Worm (Caenorhabditis elegans) whole organism, L4 larva: ENCODE measurements around the gene R04B3.3.
A peak's percentile ranks its signal among the peaks of the same experiment; 100 is the strongest.

Experiments used
- F10B5.3 ChIP-seq: sonication (generic microtip); optimal IDR thresholded peaks from 2 replicates; lab custom pipeline; 2016; ENCODE audit warnings: mild to moderate bottlenecking, missing genetic modification characterization, missing compliant biosample characterization
- F37D6.2 ChIP-seq: sonication (generic microtip); optimal IDR thresholded peaks from 2 replicates; lab custom pipeline; 2016; ENCODE audit warnings: mild to moderate bottlenecking, missing genetic modification characterization, missing compliant biosample characterization
- F44E2.7 ChIP-seq: fragments of 200-800 bp; sonication (Bioruptor generic); IDR thresholded peaks from 2 replicates; pipeline ENCODE4 v2.1.2; 2022; ENCODE audit warnings: missing genetic modification characterization, missing compliant biosample characterization
- ama-1 ChIP-seq: fragments of 150-350 bp; optimal IDR thresholded peaks from 2 replicates; lab custom pipeline; 2014; ENCODE audit warnings: inconsistent platforms, mixed read lengths
- arid-1 ChIP-seq: fragments of 200-800 bp; sonication (Bioruptor generic); conservative IDR thresholded peaks from 2 replicates; pipeline ENCODE4 v1.3.6; 2022; ENCODE audit warnings: missing genetic modification reagents, missing genetic modification characterization, missing compliant biosample characterization
- ceh-28 ChIP-seq: fragments of 150-350 bp; optimal IDR thresholded peaks from 2 replicates; lab custom pipeline; 2014; ENCODE audit warnings: missing biosample characterization, missing genetic modification reagents, missing genetic modification characterization
- ceh-32 ChIP-seq: sonication (generic microtip); optimal IDR thresholded peaks from 2 replicates; lab custom pipeline; 2016; ENCODE audit warnings: mild to moderate bottlenecking, missing genetic modification characterization, missing compliant biosample characterization; ENCODE audit not compliant: poor library complexity
- daf-16 ChIP-seq, 3 experiments: sonication (generic microtip); optimal IDR thresholded peaks; 2 replicates each; lab custom pipeline; 2016 to 2017; ENCODE audit warnings: missing genetic modification characterization in 3 of 3, missing genetic modification reagents in 3 of 3, mild to moderate bottlenecking in 2 of 3, missing compliant biosample characterization in 2 of 3, missing biosample characterization in 1 of 3, moderate library complexity in 1 of 3
- dmd-6 ChIP-seq: fragments of 200-800 bp; sonication (Bioruptor generic); IDR thresholded peaks from 2 replicates; pipeline ENCODE4 v1.3.6; 2022; ENCODE audit warnings: missing genetic modification reagents, missing genetic modification characterization, missing compliant biosample characterization
- dpl-1 ChIP-seq: fragments of 150-350 bp; optimal IDR thresholded peaks from 2 replicates; lab custom pipeline; 2014; ENCODE audit warnings: missing biosample characterization, missing genetic modification reagents, missing genetic modification characterization
- duxl-1 ChIP-seq: sonication (generic microtip); optimal IDR thresholded peaks from 2 replicates; lab custom pipeline; 2016; ENCODE audit warnings: mild to moderate bottlenecking, missing genetic modification characterization, moderate library complexity, missing compliant biosample characterization; ENCODE audit not compliant: poor library complexity
- dve-1 ChIP-seq: sonication (generic microtip); optimal IDR thresholded peaks from 2 replicates; lab custom pipeline; 2017; ENCODE audit warnings: antibody characterized with exemption, mild to moderate bottlenecking, missing genetic modification characterization, missing compliant biosample characterization; ENCODE audit not compliant: insufficient read depth
- egl-43 ChIP-seq: fragments of 200-800 bp; sonication (Bioruptor generic); IDR thresholded peaks from 2 replicates; pipeline ENCODE4 v1.3.6; 2022; ENCODE audit warnings: missing genetic modification reagents, missing genetic modification characterization, missing compliant biosample characterization
- hif-1 ChIP-seq, 2 experiments: sonication (generic microtip); optimal IDR thresholded peaks; 2 replicates each; lab custom pipeline; 2016 to 2017; ENCODE audit warnings: missing compliant biosample characterization in 2 of 2, missing genetic modification characterization in 2 of 2, missing genetic modification reagents in 2 of 2, missing genotype in 2 of 2, mild to moderate bottlenecking in 1 of 2
- hlh-11 ChIP-seq: fragments of 200-800 bp; sonication (Bioruptor generic); optimal IDR thresholded peaks from 2 replicates; lab custom pipeline; 2018; ENCODE audit warnings: mild to moderate bottlenecking, missing genetic modification characterization, missing compliant biosample characterization
- hlh-30 ChIP-seq: sonication (generic microtip); optimal IDR thresholded peaks from 2 replicates; lab custom pipeline; 2017; ENCODE audit warnings: antibody characterized with exemption, mild to moderate bottlenecking, missing genetic modification characterization, missing compliant biosample characterization; ENCODE audit not compliant: insufficient read depth
- jun-1 ChIP-seq: fragments of 150-350 bp; optimal IDR thresholded peaks from 2 replicates; lab custom pipeline; 2014; ENCODE audit warnings: missing biosample characterization, missing genetic modification reagents, missing genetic modification characterization
- lin-1 ChIP-seq: fragments of 200-800 bp; sonication (Bioruptor generic); IDR thresholded peaks from 2 replicates; pipeline ENCODE4 v1.3.6; 2022; ENCODE audit warnings: missing genetic modification reagents, missing genetic modification characterization, missing compliant biosample characterization
- lin-13 ChIP-seq: fragments of 150-350 bp; optimal IDR thresholded peaks from 2 replicates; lab custom pipeline; 2014; ENCODE audit warnings: missing biosample characterization, missing genetic modification reagents, missing genetic modification characterization
- lsy-2 ChIP-seq, 2 experiments: fragments of 150-350 bp in 1 of 2; sonication (generic microtip) in 1 of 2; optimal IDR thresholded peaks; 2 replicates each; lab custom pipeline; 2014 to 2017; ENCODE audit warnings: missing biosample characterization in 2 of 2, missing genetic modification characterization in 2 of 2
- madf-9 ChIP-seq: fragments of 200-800 bp; sonication (Bioruptor generic); conservative IDR thresholded peaks from 2 replicates; pipeline ENCODE4 v1.3.6; 2022; ENCODE audit warnings: missing genetic modification reagents, missing genetic modification characterization, missing compliant biosample characterization
- mdl-1 ChIP-seq, 2 experiments: fragments of 150-350 bp in 1 of 2; sonication (generic microtip) in 1 of 2; optimal IDR thresholded peaks; 2 replicates each; lab custom pipeline; 2014 to 2017; ENCODE audit warnings: missing biosample characterization in 2 of 2, missing genetic modification characterization in 2 of 2
- mep-1 ChIP-seq: fragments of 150-350 bp; sonication (generic microtip); optimal IDR thresholded peaks from 3 replicates; lab custom pipeline; 2014; ENCODE audit warnings: missing biosample characterization, missing genetic modification characterization
- mes-2 ChIP-seq: sonication (generic microtip); optimal IDR thresholded peaks from 2 replicates; lab custom pipeline; 2016; ENCODE audit warnings: missing genotype, mild to moderate bottlenecking, missing genetic modification characterization, missing compliant biosample characterization; ENCODE audit not compliant: poor library complexity, severe bottlenecking
- mxl-3 ChIP-seq: fragments of 200-800 bp; sonication (Bioruptor generic); optimal IDR thresholded peaks from 2 replicates; lab custom pipeline; 2018; ENCODE audit warnings: mild to moderate bottlenecking, missing genetic modification characterization, missing compliant biosample characterization
- nhr-102 ChIP-seq: sonication (generic microtip); optimal IDR thresholded peaks from 2 replicates; lab custom pipeline; 2016; ENCODE audit warnings: mild to moderate bottlenecking, missing genetic modification characterization, moderate library complexity, missing compliant biosample characterization
- nhr-11 ChIP-seq: fragments of 150-350 bp; optimal IDR thresholded peaks from 2 replicates; lab custom pipeline; 2014; ENCODE audit warnings: missing biosample characterization, missing genetic modification characterization
- nhr-25 ChIP-seq: sonication (generic microtip); optimal IDR thresholded peaks from 2 replicates; lab custom pipeline; 2017; ENCODE audit warnings: missing genetic modification characterization, mild to moderate bottlenecking, missing compliant biosample characterization, antibody characterized with exemption, moderate library complexity, borderline replicate concordance; ENCODE audit not compliant: insufficient read depth
- nhr-28 ChIP-seq: fragments of 150-350 bp; optimal IDR thresholded peaks from 2 replicates; lab custom pipeline; 2014; ENCODE audit warnings: missing biosample characterization, missing genetic modification characterization
- nhr-6 ChIP-seq: fragments of 150-350 bp; optimal IDR thresholded peaks from 2 replicates; lab custom pipeline; 2014; ENCODE audit warnings: missing biosample characterization, missing genetic modification characterization
- nhr-77 ChIP-seq: fragments of 150-350 bp; optimal IDR thresholded peaks from 2 replicates; lab custom pipeline; 2014; ENCODE audit warnings: missing biosample characterization, missing genetic modification characterization
- pha-4 ChIP-seq, 2 experiments: fragments of 150-350 bp in 1 of 2; fragments of 200-800 bp in 1 of 2; sonication (Bioruptor generic) in 1 of 2; IDR thresholded peaks in 1 of 2; optimal IDR thresholded peaks in 1 of 2; 2 replicates each; pipeline versions ENCODE4 v1.3.6 to Lab custom; 2014 to 2022; ENCODE audit warnings: missing genetic modification characterization in 2 of 2, missing genetic modification reagents in 2 of 2, missing biosample characterization in 1 of 2, missing compliant biosample characterization in 1 of 2
- pqm-1 ChIP-seq: sonication (generic microtip); optimal IDR thresholded peaks from 2 replicates; lab custom pipeline; 2017; ENCODE audit warnings: missing biosample characterization, missing genetic modification characterization
- rbr-2 ChIP-seq: sonication (generic microtip); optimal IDR thresholded peaks from 2 replicates; lab custom pipeline; 2016; ENCODE audit warnings: missing genotype, missing genetic modification characterization, missing compliant biosample characterization
- saeg-2 ChIP-seq: fragments of 200-800 bp; sonication (Bioruptor generic); IDR thresholded peaks from 2 replicates; pipeline ENCODE4 v1.3.6; 2022; ENCODE audit warnings: missing genetic modification reagents, missing genetic modification characterization, missing compliant biosample characterization
- set-16 ChIP-seq: fragments of 200-800 bp; sonication (Bioruptor generic); IDR thresholded peaks from 2 replicates; pipeline ENCODE4 v1.3.6; 2022; ENCODE audit warnings: missing genetic modification reagents, missing genetic modification characterization, missing compliant biosample characterization
- unc-62 ChIP-seq, 3 experiments: fragments of 150-350 bp in 1 of 3; sonication (generic microtip); optimal IDR thresholded peaks in 2 of 3; peaks in 1 of 3; 1 replicate in 1 of 3; 2 replicates in 2 of 3; lab custom pipeline; 2014 to 2017; ENCODE audit warnings: missing biosample characterization in 3 of 3, missing genetic modification characterization in 3 of 3, missing genetic modification reagents in 3 of 3, missing genotype in 1 of 3

Gene R04B3.3

ce11 chrX:2433805-2434204, 42.0 kb downstream of the R04B3.3 start:
- TF ChIP-seq saeg-2 (GFP tag; lab: Robert Waterston, UW) (no peak), hlh-30 (tag; lab: Kevin White, UChicago) (peak; percentile 61), F10B5.3 (tag; lab: Kevin White, UChicago) (peak; percentile 28), hlh-11 (tag; lab: Kevin White, UChicago) (peak; percentile 26), unc-62 (GFP tag; optimal IDR thresholded peaks at IDR 0.05 in 1 of 2; lab: Kevin White, UChicago) (peak in 1 of 2 experiments; percentile 64), unc-62 (tag; optimal IDR thresholded peaks at IDR 0.05; lab: Kevin White, UChicago) (no peak)
- TF ChIP-seq, all 104 proteins: peak for 4

DNA sequence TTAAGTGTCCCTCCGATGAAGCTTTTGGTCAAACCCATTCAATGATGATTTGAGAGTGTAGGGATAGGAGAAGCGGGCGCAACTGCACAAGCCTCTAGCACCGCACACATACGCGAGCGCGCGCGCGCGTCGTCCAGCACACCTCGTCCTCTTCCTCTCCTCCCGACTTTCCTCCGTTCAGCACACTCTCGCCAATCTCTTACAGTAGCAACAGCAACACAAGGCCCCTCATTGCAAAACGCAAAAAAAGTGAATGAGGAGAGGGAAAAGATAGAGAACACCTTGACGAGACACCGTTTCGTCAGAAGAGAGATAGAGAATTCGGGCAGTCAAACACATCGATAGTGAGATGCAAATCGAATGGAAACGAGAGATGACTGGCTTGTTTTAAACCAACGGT, 43.3 kb downstream of the R04B3.3 start:
- peak; percentile 15 for TF ChIP-seq dpl-1
- peak; percentile 84 for TF ChIP-seq dve-1
- peak; percentile 36 for TF ChIP-seq nhr-102 (tag; lab: Kevin White, UChicago)
- TF ChIP-seq rbr-2 (tag; lab: Kevin White, UChicago), result peak; percentile 51
- peak; percentile 7; the same call in 1 of the 2 replicates for TF ChIP-seq pha-4 (GFP tag; IDR thresholded peaks at IDR 0.05; lab: Robert Waterston, UW)
- peak; percentile 51 for TF ChIP-seq pha-4 (tag; optimal IDR thresholded peaks at IDR 0.05; lab: Kevin White, UChicago)
- TF ChIP-seq ceh-28, result no peak
- peak; percentile 88 for TF ChIP-seq egl-43 (GFP tag; lab: Robert Waterston, UW)
- no peak for TF ChIP-seq daf-16 (GFP tag; optimal IDR thresholded peaks at IDR 0.05; lab: Kevin White, UChicago)
- TF ChIP-seq daf-16 (tag; optimal IDR thresholded peaks at IDR 0.05; lab: Kevin White, UChicago), result no peak
- TF ChIP-seq set-16 (GFP tag; lab: Robert Waterston, UW), result peak; percentile 96
- TF ChIP-seq F44E2.7 (GFP tag; lab: Robert Waterston, UW), result no peak
- TF ChIP-seq mes-2 (tag; lab: Kevin White, UChicago), result peak; percentile 51
- TF ChIP-seq nhr-77 (tag; lab: Kevin White, UChicago), result peak; percentile 23
- peak in 1 of 2 experiments; percentile 59 for TF ChIP-seq lsy-2 (tag; optimal IDR thresholded peaks at IDR 0.05; lab: Kevin White, UChicago)
- peak; percentile 34 for TF ChIP-seq jun-1 (tag; lab: Kevin White, UChicago)
- peak; percentile 83 for TF ChIP-seq mep-1 (tag; lab: Kevin White, UChicago)
- TF ChIP-seq dmd-6, result peak; percentile 63
- TF ChIP-seq ama-1, result no peak
- no peak for TF ChIP-seq duxl-1 (tag; lab: Kevin White, UChicago)
- peak; percentile 79 for TF ChIP-seq nhr-28 (tag; lab: Kevin White, UChicago)
- TF ChIP-seq F37D6.2, result peak; percentile 5
- 0 out of 2 replicates have a peak, but pooled peaks have one; percentile 50 for TF ChIP-seq arid-1 (GFP tag; lab: Robert Waterston, UW)
- peak; percentile 59 for TF ChIP-seq hlh-30 (tag; lab: Kevin White, UChicago)
- peak; percentile 23 to 55 for TF ChIP-seq mdl-1 (tag; optimal IDR thresholded peaks at IDR 0.05; lab: Kevin White, UChicago)
- peak; percentile 50 for TF ChIP-seq pqm-1 (tag; lab: Kevin White, UChicago)
- peak in 1 of 2 experiments; percentile 16 for TF ChIP-seq hif-1 (tag; optimal IDR thresholded peaks at IDR 0.05; lab: Kevin White, UChicago)
- TF ChIP-seq hlh-11 (tag; lab: Kevin White, UChicago), result peak; percentile 87
- TF ChIP-seq mxl-3 (GFP tag; lab: Kevin White, UChicago), result peak; percentile 83
- TF ChIP-seq nhr-11, result peak; percentile 1
- TF ChIP-seq nhr-6, result peak; percentile 47
- peak; percentile 7; the same call in 1 of the 2 replicates for TF ChIP-seq saeg-2 (GFP tag; lab: Robert Waterston, UW)
- TF ChIP-seq nhr-25 (tag; lab: Kevin White, UChicago), result no peak
- TF ChIP-seq lin-1, result 0 out of 2 replicates have a peak, but pooled peaks have one; percentile 27
- no peak for TF ChIP-seq ceh-32 (tag; lab: Kevin White, UChicago)
- peak; percentile 66 for TF ChIP-seq lin-13 (GFP tag; lab: Kevin White, UChicago)
- peak; percentile 58 for TF ChIP-seq madf-9 (GFP tag; lab: Robert Waterston, UW)
